Fruit fly (Drosophila melanogaster) whole organism, larva: ENCODE data around the gene CG42852.

Experiments
- noc ChIP-seq: fragments of 200-800 bp; sonication (Bioruptor generic); optimal IDR thresholded peaks from 3 replicates; lab custom pipeline; 2019; ENCODE audit warnings: missing biosample characterization, mild to moderate bottlenecking, missing genetic modification characterization, moderate library complexity

The CG42852 gene

dm6 chr3L:16741660-16742059 is 13.6 kb upstream of the CG42852 start:
- TF ChIP-seq noc: no peak

dm6 chr3L:16743906-16744704 is 11.2 kb upstream of the CG42852 start:
- no peak for TF ChIP-seq noc

dm6 chr3L:16746586-16747383 is 8.5 kb upstream of the CG42852 start:
- TF ChIP-seq noc: no peak

- no peak for TF ChIP-seq noc
These were observed 6.9 kb upstream of the CG42852 start for dm6 chr3L:16748343-16748742.

DNA sequence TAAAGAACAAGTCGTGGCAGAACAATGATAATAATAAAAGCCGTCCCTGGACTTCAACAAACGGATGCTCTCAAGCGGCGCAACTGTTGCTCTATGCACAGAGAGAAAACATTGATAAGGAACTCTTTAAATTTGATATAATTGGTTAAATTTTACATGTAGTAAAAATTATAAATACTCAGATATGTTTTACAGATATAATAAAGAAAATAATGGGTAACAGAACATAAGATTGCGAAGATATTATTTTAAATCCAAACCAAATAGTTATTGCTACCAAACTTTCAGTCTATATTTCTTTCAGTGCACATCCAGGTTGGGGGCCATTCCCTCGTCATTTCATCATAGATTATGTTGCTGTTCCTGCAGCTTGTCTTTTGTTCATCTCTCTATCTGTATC is 5.6 kb upstream of the CG42852 start:
- TF ChIP-seq noc: no peak

dm6 chr3L:16750750-16751149 is 4.5 kb upstream of the CG42852 start:
- no peak for TF ChIP-seq noc

DNA sequence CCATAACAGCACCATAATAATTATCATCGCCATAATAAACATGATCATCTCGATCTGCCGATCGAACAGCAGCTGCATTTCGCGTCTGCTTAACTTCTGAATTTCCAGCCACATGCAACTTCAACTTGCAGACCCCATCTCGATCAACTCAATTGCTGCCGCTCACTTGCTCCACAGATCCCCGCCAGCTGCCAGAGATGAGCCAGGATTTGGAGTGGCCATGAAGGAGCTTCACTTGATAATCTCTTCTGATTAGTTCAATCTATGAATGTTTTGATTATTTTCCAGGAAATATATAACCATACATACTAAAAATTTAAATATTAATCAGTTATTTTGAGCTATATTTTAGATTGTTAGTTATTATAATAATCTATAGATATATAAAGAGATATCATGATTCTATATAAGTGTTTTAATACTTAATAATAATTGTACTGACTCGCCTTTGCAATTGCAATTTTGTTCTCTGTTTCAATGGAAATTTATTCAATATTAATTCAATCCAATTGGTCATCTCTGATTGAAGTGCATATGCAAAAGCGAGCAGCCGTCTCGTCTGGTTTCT is 3.7 kb upstream of the CG42852 start:
- no peak for TF ChIP-seq noc

DNA sequence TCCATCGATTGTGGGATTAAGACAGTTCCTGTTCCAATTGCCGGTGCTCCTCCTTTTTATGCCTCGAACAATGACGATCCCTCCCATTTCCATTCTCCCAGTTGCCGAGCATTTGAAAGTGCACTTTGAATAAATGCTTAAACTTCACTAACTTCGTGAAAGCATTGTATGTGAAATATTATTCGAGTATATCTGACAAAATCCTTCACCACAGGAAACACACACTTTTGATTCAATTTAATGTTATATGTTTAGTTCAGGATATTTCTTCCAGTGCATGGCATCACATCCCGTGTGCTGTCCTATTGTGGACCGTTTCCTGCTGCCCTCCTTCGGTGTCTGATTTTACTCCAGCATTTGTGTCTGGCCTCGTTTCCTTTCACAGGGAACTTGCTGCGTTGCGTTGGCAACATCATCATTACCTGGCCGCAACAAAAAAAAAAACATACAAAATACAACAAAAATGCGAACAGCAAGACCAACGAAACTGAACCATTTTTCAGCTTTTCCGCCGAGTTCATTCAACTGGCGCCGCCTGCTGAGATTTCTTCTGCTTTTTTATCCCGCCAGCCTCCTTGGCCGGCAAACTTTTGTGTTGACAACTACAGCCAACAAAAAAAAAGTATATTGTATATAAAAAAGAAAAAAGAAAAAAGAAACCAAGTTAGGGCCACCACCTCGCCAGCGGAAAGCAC is 2.7 kb upstream of the CG42852 start:
- no peak for TF ChIP-seq noc

DNA sequence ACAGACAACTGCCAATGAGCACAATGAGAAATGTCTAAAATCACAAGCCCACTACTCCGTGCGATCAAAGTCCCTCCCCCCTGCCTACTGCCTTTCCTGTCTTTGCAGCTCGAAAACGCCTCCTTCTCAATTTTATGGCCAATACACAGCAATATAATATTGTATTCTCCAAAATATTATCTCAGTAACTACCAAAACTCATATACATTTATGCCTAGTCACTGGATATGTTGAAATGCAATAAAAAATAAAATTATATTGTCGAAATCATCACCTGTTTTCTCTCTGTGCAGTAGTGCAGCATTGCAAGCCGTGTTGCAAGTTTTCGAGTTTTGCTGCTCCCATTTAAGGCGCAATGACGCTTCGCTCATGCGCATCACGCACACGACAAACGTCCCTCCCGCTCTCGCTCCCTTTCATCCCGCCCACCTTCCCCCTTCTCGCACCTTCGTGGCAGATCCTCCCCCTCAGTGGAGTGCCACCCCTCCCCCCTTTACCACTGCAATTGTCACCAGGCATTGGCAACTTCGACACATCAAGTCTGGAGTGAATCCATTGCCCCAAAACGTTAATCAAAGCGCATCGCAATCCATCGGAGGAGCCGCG is 3.3 kb downstream of the CG42852 start:
- TF ChIP-seq noc: no peak

DNA sequence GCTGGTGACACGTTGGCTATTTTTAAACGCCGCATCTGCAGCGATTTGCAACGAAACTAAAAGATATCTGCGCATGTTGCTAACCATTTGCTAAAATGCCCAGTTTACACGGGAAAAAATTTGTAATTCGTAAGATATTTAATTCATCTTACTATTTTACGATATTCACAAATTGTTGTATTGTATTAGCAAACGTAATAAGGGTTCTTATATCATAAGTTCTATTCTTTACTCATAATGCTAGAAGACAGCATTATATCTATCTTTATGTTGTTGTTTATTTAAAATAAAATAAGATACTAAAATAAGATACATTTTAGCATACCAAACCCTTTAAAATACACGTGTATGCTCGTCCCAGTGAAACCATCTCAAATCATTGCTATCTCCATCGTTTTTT is 4.2 kb downstream of the CG42852 start:
- TF ChIP-seq noc: no peak

- TF ChIP-seq noc: no peak
These were observed 5.0 kb downstream of the CG42852 start for dm6 chr3L:16760274-16760673.

dm6 chr3L:16762203-16762997 is 7.1 kb downstream of the CG42852 start:
- no peak for TF ChIP-seq noc

DNA sequence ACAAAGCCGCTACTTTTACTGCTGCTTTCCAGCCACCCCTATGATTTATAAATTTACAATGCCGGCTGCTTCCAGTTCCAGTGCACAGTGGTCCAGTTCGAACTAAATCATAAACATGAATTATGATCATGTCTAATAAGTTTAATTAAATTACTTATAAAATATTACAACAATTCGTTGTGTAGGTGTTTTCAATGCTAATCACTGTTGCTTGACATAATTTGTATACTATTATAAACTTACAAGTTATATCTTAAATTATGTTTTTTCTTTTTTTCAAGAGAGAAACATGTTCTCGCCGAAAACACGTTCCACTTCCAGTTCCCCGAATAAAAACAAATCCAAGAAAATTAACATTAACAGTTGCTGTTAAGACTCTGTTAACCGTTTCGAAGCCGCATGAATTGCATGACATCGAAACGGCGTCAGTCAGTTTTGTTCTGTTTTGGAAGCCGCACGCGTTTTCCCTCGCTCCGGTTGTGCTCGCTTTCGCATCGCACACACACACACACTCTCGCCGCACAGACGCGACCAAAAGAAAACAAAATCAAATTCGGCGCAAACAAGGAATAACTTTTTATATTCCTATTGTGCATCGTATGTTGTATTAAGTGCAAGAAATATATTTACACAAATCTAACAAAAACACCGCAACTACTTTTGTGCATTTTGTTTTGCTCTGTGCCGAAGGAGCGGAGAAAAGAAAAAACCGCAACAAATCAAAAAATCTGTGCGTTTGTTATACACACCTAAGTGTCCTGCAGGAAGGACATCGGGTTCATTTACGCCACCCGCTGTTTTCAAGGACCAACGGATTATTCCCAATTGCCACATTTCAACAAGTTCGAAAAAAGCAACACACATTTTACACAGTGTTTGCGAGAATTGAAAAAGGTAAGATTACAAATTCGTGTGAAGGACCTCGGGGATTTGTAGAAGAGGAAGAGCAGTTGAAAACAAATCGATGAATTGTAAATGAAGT is 10.6 kb downstream of the CG42852 start, which contains the start of gene Nrt:
Gene Nrt, plus strand, starts transcription at position 426 of the 982 bp plus-strand sequence.
- TF ChIP-seq noc: peak; percentile 7

DNA sequence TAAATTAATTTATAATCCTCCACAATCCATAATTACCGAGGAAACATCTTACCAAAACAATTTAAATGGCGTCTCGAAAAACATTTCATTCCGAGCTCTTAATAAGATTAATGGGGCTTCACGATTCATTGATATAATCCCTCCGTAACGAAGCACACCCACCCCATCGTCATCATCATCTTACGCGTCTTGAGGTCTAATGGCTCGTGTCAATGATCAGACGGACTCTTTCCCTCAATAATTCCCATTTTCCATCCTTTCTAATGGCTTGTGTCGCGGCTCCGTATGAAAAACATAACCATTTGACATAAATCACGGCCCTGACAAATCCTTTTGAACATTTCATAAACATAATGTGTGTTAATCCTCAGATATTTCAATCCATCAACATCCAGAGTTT is 11.6 kb downstream of the CG42852 start:
- no peak for TF ChIP-seq noc
